Worm (Caenorhabditis elegans): Measurements from ENCODE around the gene mltn-7.

The mltn-7 gene

ce11 chrV:349054-349453 is 21.1 kb upstream of the mltn-7 start, which contains the start of gene atg-9:
atg-9 (plus strand) TSS chrV:349385.
- TF ChIP-seq B0261.1 (tag; optimal IDR thresholded peaks at IDR 0.05) (no peak), lin-35 (GFP tag; optimal IDR thresholded peaks at IDR 0.05) (peak in 1 of 3 experiments; percentile 68), mcd-1 (GFP tag; IDR thresholded peaks at IDR 0.05) (peak; percentile 98), nhr-120 (GFP tag; IDR thresholded peaks at IDR 0.05) (no peak), ceh-91 (GFP tag; IDR thresholded peaks at IDR 0.05) (no peak), ztf-22 (GFP tag; optimal IDR thresholded peaks at IDR 0.05) (no peak), rcor-1 (GFP tag; IDR thresholded peaks at IDR 0.05) (peak; percentile 57), Y79H2A.3 (GFP tag; conservative IDR thresholded peaks at IDR 0.05) (no peak), madf-3 (GFP tag; IDR thresholded peaks at IDR 0.05) (0 out of 2 replicates have a peak, but pooled peaks have one; percentile 79), xnd-1 (tag; optimal IDR thresholded peaks at IDR 0.05) (no peak), mxl-1 (tag; optimal IDR thresholded peaks at IDR 0.05) (no peak), egrh-3 (GFP tag; IDR thresholded peaks at IDR 0.05) (peak; percentile 84), F39B2.1 (GFP tag; IDR thresholded peaks at IDR 0.05) (no peak), B0336.3 (GFP tag; IDR thresholded peaks at IDR 0.05) (peak; percentile 37; the same call in 1 of the 2 replicates), nhr-80 (tag; optimal IDR thresholded peaks at IDR 0.05) (peak; percentile 33), lag-1 (GFP tag; IDR thresholded peaks at IDR 0.05) (no peak), egl-44 (GFP tag; IDR thresholded peaks at IDR 0.05) (0 out of 2 replicates have a peak, but pooled peaks have one; percentile 33), ceh-58 (GFP tag; IDR thresholded peaks at IDR 0.05) (no peak), nhr-179 (tag; optimal IDR thresholded peaks at IDR 0.05) (no peak), hmg-1.2 (GFP tag; IDR thresholded peaks at IDR 0.05) (peak; percentile 34; the same call in 1 of the 2 replicates), zfh-2 (GFP tag; conservative IDR thresholded peaks at IDR 0.05) (peak; percentile 62), lin-26 (GFP tag; IDR thresholded peaks at IDR 0.05) (peak; percentile 69; the same call in 1 of the 2 replicates), snpc-3.4 (tag; optimal IDR thresholded peaks at IDR 0.05) (no peak), athp-1 (tag; optimal IDR thresholded peaks at IDR 0.05) (peak; percentile 10), hrde-1 (tag; optimal IDR thresholded peaks at IDR 0.05; ENCODE audit: borderline replicate concordance) (no peak), mes-4 (tag; optimal IDR thresholded peaks at IDR 0.05) (no peak), atf-7 (tag; optimal IDR thresholded peaks at IDR 0.05) (peak; percentile 55), rpc-1 (optimal IDR thresholded peaks at IDR 0.05) (no peak), rpc-1 (tag; optimal IDR thresholded peaks at IDR 0.05) (no peak), bed-2 (GFP tag; IDR thresholded peaks at IDR 0.05) (no peak), let-526 (GFP tag; IDR thresholded peaks at IDR 0.05) (peak; percentile 66; the same call in 1 of the 2 replicates), F22D6.2 (tag; optimal IDR thresholded peaks at IDR 0.05) (no peak), F23B12.7 (tag; optimal IDR thresholded peaks at IDR 0.05; ENCODE audit: insufficient read depth) (peak; percentile 21), bed-1 (GFP tag; IDR thresholded peaks at IDR 0.05) (no peak), madf-6 (GFP tag; IDR thresholded peaks at IDR 0.05) (peak; percentile 41), K11D2.4 (GFP tag; IDR thresholded peaks at IDR 0.05) (0 out of 2 replicates have a peak, but pooled peaks have one; percentile 15), gei-17 (GFP tag; optimal IDR thresholded peaks at IDR 0.05) (peak; percentile 7), aptf-3 (GFP tag; IDR thresholded peaks at IDR 0.05) (no peak), lin-54 (GFP tag; optimal IDR thresholded peaks at IDR 0.05) (peak; percentile 20), K12H6.12 (tag; optimal IDR thresholded peaks at IDR 0.05) (peak; percentile 75), unc-130 (GFP tag; optimal IDR thresholded peaks at IDR 0.05) (no peak), attf-5 (GFP tag; optimal IDR thresholded peaks at IDR 0.05) (peak; percentile 89), F55B11.4 (tag; optimal IDR thresholded peaks at IDR 0.05; ENCODE audit: borderline replicate concordance, insufficient read depth) (no peak), T26A5.8 (tag; optimal IDR thresholded peaks at IDR 0.05) (no peak), C06A6.2 (GFP tag; conservative IDR thresholded peaks at IDR 0.05) (peak; percentile 56; the same call in 1 of the 2 replicates), nfya-2 (GFP tag; IDR thresholded peaks at IDR 0.05) (no peak), B0019.2 (GFP tag; conservative IDR thresholded peaks at IDR 0.05) (no peak), dpl-1 (GFP tag; optimal IDR thresholded peaks at IDR 0.05) (no peak), tlf-1 (GFP tag; optimal IDR thresholded peaks at IDR 0.05) (peak; percentile 59)
